Worm (Caenorhabditis elegans) whole organism, dauer: ENCODE data around the gene asp-13.

ENCODE experiments used
- unc-62 ChIP-seq: sonication (generic microtip); optimal IDR thresholded peaks from 2 replicates; lab custom pipeline; 2017; ENCODE audit warnings: missing biosample characterization, missing genetic modification reagents, missing genetic modification characterization

asp-13 gene

DNA sequence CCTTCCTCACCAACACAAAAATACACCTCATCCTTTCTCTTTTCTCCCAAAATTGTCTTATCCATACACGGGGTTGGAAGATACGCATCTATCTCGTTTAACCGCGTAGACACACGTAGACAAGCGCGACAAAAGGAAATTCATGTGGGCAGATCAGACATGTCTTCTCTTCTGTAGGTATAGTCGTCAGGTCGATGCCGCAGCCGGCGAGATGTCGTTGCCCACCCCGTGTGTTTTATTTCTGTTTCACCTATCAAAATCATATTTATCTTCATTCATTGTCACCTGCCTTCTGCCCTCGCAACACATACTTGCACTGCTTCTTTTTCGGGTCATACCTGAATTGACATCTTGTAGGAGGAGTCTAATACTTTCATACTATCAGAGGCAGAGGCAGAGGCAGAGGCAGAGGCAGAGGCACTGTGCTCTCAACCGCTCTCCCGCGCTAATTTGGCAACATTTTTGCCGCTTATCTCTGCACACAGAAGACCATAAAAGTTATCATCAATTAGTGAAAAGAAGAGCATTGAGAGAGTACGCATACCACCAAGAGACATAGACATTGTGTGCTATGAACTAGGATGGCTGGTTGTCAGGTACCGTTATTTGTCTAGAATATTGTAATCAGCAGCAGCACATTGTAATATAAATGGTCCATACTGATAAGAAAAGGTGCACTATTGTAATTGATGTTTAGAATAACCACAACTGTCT lies 18.4 kb upstream of the asp-13 start:
- no peak for TF ChIP-seq unc-62

DNA sequence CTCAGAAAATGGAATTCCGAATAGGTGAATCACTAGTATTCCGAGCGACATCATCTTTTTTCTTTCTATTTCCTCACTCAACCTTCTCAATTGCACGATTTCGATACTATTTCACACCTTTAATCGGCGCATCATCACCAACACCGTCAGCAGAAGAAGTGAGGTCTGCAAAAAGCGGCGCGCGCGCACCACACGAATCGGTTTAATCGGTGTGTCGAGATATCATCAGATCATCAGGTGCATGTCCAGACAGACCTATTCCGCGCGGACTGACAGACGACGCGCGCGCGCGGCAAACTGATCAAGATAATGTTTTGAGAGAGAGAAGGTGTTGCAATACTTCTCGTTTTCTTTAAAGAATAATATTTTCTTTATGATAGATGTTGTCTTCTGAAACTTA lies 17.5 kb upstream of the asp-13 start:
- no peak for TF ChIP-seq unc-62

DNA sequence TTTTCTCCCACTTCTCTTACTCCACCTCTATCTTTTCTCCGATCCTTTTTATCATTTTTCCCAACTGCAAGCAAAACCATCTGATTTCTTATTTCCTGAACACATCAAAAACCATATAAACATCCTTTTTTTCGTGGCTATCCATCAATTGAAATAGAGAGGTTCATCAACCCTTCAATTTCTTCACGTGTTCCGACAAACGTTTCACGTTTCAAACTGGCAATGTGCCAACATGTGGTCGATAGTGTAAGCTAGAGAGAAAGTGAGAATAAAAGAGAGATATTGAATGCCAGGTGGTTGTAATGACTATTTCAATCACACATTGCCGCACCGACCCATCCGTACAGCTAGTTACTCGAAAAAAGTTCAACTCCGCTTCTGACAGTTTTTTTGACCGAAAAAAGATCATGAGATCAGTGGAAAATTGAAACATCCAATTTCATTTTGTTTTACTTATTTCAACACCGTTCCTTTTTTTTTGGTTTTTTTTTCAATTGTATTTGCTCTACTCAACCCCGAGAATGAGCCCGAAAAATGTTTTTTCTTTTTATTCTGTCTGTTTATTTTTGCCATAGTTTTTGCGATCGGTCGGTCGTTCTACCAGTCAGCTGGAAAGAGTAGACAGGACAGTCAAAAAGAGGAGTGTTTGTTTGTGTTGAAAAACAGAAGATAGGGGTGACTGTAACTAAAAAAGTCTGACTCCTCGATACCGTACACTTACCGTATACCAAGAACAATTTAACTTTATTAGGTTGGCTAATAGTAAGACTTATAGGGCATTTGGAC lies 15.8 kb upstream of the asp-13 start:
- TF ChIP-seq unc-62: no peak

DNA sequence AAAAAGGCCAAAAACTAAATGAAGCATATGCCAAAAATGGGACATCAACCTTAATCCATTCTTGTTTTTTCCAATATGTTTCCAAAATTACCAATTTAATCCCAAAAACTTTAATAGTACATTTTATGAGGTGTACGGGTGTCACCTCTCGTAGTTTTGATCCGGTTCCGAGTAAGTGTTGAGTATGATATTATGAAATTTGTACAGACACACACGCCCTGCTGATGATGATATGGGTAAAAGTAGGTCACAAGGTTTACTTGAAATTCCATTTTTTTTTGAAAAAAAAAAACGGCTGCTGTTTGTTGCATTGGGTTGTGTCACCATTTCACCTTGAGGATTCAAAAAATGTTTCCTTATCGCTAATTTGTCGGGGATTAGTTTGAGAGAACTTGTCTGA lies 14.9 kb upstream of the asp-13 start:
- no peak for TF ChIP-seq unc-62

DNA sequence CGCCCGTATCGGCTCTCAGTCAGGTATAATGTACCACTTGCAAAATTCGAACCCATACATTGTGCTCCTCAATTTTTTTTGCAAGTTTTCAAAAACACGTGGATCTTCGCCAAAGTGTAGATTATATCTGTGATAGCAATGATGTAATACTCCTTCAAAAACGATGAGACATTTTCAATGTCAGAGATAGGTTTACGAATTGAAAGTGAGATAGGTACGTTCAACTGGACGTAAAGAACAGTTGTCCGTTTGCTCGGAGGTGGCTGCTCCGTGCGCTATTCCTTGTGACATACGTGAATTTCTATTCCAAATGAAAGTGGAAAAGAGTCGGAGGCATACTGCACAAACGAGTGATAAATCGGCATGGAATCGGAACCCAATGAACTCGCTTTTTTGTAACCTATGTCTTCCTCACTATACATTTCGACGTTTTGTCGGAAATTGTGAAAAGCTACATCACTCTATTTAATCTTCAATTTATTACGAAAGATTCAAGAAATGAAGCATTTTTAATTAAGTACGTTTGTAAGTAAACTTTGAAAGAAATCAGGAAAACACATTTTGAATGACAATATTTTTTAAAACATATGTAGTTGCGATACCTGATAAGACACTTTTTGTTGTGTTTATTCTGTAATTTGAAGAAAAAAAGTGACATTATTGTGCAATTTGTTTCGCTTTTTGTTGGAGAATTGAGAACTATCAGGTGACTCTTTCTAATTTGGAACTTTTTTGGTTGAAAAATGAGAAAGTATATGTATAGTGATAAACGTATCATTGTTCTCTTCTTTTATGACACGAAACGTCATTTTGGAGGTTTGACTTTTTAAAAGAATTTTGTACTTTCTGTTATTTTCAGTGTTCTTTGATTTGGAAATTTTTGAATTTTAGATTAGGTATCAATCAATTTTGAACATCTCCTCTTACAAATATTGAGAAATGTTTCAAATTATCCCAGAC lies 11.7 kb upstream of the asp-13 start:
- TF ChIP-seq unc-62: no peak

DNA sequence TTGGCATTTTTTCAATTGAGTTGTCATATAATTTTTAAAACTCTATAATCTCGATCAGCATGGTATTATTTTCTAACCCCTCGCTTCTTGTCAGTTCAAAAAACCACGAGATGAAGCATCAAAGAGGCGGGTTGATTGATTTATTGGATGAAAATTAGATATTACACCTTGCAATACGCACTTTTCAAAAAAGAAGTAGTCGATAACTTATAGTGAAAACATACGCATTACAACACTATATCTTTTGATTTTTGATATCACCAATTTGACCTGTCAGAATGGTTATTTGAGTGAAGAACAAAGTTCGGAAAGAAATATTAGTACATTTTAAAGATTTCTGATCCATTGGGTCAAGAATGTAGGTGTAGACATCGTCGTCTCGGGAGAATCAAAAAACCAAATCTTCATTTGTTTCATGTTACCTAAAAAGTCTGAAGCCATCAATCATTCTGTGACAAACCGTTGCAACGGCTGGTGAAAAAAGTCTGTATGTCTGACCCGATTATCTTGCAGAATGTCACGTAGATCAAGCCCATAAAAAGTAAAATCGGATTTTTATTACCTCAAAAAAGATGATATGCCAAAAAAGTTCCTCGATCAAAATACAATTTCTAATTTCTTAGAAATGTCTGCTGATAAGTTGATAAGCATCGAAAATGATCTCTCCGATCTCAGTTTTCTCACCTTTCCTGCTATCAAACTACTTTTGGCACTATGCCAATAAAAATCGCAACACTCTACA lies 10.3 kb upstream of the asp-13 start:
- no peak for TF ChIP-seq unc-62

DNA sequence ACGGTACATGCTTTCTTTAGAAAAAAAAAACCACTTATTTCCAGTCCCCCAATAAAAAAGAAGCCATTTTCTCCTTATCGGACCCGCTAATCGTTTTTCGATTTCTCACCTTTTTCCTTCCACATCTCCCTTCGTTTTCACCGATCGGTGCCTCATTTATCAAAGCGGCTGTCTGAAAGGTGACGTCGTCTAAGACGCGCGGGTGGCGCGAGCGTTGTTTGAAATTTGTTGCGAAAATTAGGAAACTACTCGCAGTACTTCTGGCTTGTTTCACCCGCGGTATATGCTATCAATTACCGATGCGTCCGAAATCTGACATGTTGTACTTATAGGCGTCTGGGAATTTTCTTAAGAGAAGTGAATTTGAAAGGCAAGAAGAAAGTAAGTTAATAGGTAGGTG lies 9.2 kb upstream of the asp-13 start:
- TF ChIP-seq unc-62: no peak

DNA sequence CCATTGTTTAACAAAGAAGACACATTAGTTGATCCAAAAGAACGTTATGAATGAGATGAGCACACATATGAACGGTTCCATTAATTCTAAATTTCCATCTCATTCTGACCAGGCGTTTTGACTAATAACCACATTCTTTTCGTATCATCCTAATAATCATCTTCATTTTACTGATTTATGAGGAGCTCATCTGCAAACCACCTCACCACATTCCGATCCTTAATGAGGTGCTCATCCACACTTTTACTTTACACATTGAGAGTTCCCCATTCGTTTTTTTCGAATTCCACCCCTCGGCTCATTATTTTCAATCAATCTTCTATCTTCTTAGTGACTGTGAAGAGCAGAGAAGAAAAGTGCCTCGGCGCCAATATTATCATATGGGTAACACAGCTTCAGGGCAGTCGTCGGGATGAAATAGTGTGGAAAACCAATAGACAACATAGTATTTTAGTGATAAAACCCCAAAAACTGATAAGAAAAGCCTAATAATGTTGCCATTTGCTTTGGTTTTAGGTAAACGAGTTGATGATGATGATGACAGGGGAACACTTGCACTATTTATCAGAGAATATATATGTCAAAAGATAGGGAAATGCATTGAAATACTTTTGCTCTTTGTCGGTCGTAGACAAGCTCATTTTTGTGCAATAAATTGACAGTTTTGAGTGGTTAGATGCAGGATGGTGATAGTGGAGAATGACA lies 8.2 kb upstream of the asp-13 start:
- no peak for TF ChIP-seq unc-62

DNA sequence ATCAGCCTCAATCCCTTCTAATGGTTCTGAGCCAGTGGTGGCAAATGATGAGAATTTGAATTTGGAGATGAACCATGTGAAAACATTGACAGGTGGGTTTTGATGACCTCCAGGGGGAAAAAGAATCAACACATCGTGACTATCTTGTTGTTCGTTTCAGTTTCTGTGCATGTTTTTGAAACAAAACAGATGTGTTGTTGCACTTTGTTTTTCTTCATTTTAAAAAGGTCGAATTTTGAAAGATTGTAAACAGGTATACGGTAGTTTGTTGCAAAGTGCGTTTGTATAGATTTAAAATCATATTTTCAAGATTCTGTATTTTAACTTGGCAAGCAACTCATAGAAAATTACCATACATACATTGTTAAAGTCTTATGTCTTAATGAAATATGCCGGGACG lies 7.4 kb upstream of the asp-13 start:
- TF ChIP-seq unc-62: no peak

DNA sequence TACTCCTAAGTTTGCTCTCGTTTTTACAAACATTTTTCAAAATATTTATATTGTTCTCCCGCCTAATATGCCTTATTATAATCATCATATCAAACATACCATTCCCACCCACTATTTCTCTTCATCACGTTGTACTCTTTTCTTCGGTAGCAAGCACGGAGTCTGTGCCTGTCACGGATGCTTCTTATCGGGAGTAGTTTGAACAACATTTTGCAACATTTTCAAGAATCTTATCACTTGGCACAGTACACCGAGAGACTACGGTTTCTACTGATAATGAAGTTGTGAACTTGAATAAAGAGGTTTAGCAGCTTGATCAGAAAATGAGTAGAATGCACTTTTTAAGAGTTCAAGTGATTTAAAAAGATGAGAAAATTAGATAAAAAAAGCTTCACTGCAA lies 5.3 kb upstream of the asp-13 start:
- TF ChIP-seq unc-62: no peak

DNA sequence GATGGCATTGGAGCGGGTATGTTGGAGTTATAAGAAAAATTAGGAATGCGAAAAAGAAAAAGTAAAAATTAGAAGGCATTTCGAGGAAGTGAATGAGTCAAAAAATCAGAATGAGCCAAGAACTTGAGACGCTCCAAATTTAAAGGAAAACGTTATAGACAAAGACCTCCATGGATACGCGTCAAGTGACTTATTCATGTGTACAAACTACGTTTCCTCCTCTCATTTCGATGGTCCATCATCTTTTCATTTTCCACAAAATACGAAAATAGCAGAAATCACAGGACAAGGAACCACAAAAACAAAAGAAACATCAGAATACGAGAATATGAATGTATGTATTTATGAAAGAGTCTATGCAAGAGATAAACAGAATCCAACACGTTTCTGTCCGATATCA lies 1.7 kb downstream of the asp-13 start, which contains the start of gene F28A12.3:
TSS of gene F28A12.3 (minus strand) at position 101 of the 400 bp plus-strand sequence.
- TF ChIP-seq unc-62: no peak

DNA sequence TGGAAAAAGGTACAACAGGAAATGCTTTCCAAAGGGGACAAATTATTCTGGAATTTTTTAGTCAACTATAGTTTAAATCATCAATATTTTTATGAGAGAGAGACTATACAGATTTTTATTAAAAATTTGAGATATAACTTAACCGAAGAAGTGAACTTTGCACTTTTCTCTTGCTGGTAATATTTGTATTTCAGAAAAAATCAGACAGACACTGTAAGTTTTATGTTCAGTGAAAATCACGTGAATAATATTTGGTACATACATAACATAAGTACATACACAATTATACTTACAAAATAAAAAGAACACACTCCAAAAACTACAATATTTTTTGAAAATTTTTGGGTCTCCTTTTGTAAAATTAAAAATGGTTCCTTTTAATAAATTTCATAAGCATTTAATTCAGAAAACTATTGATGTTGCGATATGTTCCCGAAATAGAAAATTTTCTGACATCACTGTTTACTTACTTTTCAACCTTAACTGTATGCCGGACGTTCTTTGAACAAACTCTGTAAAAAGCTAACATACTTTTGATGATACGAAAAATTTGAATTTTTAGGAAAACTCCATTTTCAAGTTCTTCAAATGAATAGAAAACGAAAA lies 5.2 kb downstream of the asp-13 start, which contains the start of the genes F28A12.10 and acd-4:
TSS of gene F28A12.10 (minus strand) at position 101 of the 606 bp plus-strand sequence.
TSS of gene acd-4 (plus strand) at position 556 of the 606 bp plus-strand sequence.
- no peak for TF ChIP-seq unc-62

DNA sequence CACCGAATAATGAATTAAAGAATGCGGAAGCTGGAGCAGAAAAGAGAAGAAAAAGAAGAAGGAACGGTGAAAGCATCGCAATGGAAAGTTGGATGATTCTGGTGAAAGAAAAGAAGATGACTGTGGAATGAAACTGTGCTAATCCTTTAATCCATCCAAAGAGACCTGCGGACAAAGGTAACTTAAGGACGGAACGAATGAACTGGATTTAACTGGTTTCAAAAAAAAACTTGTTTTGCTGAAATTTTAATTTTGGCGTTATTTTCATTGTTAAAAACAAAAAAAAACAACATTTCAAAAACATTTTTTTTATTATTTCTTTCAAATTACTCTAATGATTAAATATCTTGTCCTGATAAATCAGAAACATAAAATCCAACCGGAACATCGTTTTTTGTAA lies 6.1 kb downstream of the asp-13 start, which contains the start of gene grl-12:
TSS of gene grl-12 (minus strand) at position 101 of the 400 bp plus-strand sequence.
- no peak for TF ChIP-seq unc-62

DNA sequence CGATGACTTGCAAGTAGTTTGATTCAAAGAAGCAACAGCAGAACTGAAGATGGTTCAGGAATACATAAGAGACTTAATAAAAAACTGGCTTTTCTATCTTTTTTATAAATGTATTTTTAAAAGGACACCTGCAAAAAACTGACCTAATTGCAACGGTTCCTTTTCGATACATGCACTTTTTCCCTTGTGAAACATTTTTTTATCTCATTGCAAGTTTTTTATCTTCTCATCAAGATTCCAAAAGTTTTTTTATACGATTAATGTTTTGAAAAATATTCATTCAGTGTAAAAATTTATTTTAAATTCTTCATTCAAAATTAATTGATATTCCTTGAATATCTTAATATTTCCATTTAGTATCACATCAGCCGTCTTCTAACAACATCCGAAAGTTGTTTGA lies 7.4 kb downstream of the asp-13 start, which contains the start of gene oac-29:
TSS of gene oac-29 (minus strand) at position 101 of the 400 bp plus-strand sequence.
- TF ChIP-seq unc-62: no peak

DNA sequence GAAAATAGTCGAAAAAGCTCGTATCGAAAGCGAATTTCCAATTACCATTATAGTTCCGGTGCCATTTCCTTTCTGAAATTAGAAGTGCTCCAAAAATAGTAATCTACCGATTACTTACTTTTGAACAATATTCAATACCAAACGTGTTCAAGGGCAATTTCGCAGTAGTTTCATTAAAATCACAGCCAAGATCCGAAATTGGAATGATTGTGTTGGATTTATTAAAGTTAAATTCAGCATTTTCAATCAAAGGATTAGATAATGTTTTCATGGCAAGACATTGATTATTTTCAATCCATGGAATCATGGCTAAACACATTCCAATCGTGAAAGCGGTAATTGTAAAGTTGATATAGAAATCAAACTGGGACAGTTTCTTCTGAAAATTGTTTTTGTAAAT lies 10.2 kb downstream of the asp-13 start:
- no peak for TF ChIP-seq unc-62
